Fruit fly (Drosophila melanogaster): ENCODE results near the gene CG10864.
A peak's percentile ranks its signal among the peaks of the same experiment; 100 is the strongest.

The CG10864 gene

DNA sequence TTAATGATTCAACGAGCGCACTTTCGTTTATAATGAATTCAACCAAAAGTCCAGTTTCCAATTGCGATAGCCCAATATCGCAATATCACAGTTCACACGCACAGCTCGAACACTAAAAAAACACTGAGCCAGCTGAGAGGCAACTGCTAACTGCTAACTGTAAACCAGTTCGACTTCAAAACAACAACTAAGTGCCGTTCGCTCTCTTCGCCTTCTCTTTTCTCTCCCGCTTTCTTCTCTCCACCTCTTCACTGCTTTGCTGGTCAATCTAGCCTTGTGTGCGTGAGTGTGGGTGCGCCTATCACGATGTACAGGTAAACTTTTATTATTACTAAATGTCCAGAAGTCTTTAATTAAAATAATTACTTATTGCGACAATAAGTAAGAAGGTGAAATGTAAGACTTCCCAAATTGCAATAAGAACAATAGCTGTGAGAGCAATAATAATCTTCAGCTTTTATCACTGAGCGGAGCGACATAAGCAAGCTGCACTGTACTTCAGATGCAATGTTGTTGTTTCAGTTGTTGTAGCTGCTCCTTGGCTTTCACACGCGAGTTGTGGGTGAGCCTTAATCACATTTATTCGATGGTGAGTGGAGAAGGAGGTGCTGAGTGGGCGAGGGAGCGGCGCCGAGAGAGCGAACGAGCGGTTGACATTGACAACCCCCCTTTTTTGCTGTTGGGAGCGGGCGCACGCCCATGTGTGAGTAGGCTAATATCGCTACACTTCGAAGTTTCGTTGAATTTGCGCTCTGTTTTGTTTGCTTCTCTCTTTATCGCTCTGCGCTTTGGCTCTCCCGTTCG lies 14.4 kb downstream of the CG10864 start, which contains the start of gene Vti1b (continued):
- peak; percentile 90 for TF ChIP-seq CG14050 (GFP tag; IDR thresholded peaks at IDR 0.05)
- TF ChIP-seq CG18619 (GFP tag; optimal IDR thresholded peaks at IDR 0.05): peak; percentile 90
- TF ChIP-seq Sry-δ (GFP tag; optimal IDR thresholded peaks at IDR 0.05): peak; percentile 63
- TF ChIP-seq Antp (GFP tag; optimal IDR thresholded peaks at IDR 0.05): peak; percentile 85
- peak; percentile 70 for TF ChIP-seq CG7271 (tag; optimal IDR thresholded peaks at IDR 0.05)
- peak; percentile 98 for TF ChIP-seq oc (tag; optimal IDR thresholded peaks at IDR 0.05)
- TF ChIP-seq CG11696 (GFP tag; IDR thresholded peaks at IDR 0.05): peak; percentile 69; the same call in 1 of the 2 replicates
- TF ChIP-seq CG11085 (GFP tag; IDR thresholded peaks at IDR 0.05): peak; percentile 85
- TF ChIP-seq lilli (GFP tag; optimal IDR thresholded peaks at IDR 0.05): peak; percentile 97
- peak; percentile 41 for TF ChIP-seq yki (optimal IDR thresholded peaks at IDR 0.05)
- TF ChIP-seq B-H1 (GFP tag; IDR thresholded peaks at IDR 0.05): peak; percentile 88
- no peak for TF ChIP-seq knrl (GFP tag; IDR thresholded peaks at IDR 0.05; ENCODE audit: partially characterized antibody)
- peak; percentile 84 to 96 for TF ChIP-seq dpn (GFP tag; optimal IDR thresholded peaks at IDR 0.05)
- peak; percentile 90 for TF ChIP-seq jumu (GFP tag; optimal IDR thresholded peaks at IDR 0.05)
- TF ChIP-seq Ptx1 (GFP tag; IDR thresholded peaks at IDR 0.05): peak; percentile 97
- TF ChIP-seq CG4424 (GFP tag; optimal IDR thresholded peaks at IDR 0.05): peak; percentile 96
- TF ChIP-seq sug (tag; optimal IDR thresholded peaks at IDR 0.05): peak; percentile 80
- TF ChIP-seq otp (GFP tag; IDR thresholded peaks at IDR 0.05): peak; percentile 95
- peak; percentile 97 for TF ChIP-seq lab (GFP tag; optimal IDR thresholded peaks at IDR 0.05)
- peak; percentile 77; the same call in 1 of the 2 replicates for TF ChIP-seq CG16779 (GFP tag; IDR thresholded peaks at IDR 0.05)
- TF ChIP-seq dmrt99B (tag; optimal IDR thresholded peaks at IDR 0.05): peak; percentile 95
- peak; percentile 95 for TF ChIP-seq NfI (GFP tag; optimal IDR thresholded peaks at IDR 0.05)
- TF ChIP-seq CG3407 (GFP tag; optimal IDR thresholded peaks at IDR 0.05): peak; percentile 90
- peak; percentile 93 for TF ChIP-seq CG8089 (GFP tag; optimal IDR thresholded peaks at IDR 0.05)
- peak; percentile 84 for TF ChIP-seq fu2 (GFP tag; optimal IDR thresholded peaks at IDR 0.05)
- peak; percentile 77; the same call in 2 of the 3 replicates for TF ChIP-seq C15 (GFP tag; IDR thresholded peaks at IDR 0.05)
- peak; percentile 83 for TF ChIP-seq CG7372 (GFP tag; IDR thresholded peaks at IDR 0.05)
- TF ChIP-seq Dek (tag; optimal IDR thresholded peaks at IDR 0.05): peak; percentile 85
- peak; percentile 24; the same call in 1 of the 2 replicates for TF ChIP-seq Dref (GFP tag; IDR thresholded peaks at IDR 0.05)
- peak; percentile 73 for TF ChIP-seq sim (GFP tag; IDR thresholded peaks at IDR 0.05)
- TF ChIP-seq CG18599 (GFP tag; optimal IDR thresholded peaks at IDR 0.05): peak; percentile 95
- TF ChIP-seq Sox100B (GFP tag; optimal IDR thresholded peaks at IDR 0.05): peak; percentile 91
- peak; percentile 88 for TF ChIP-seq CG2875 (GFP tag; optimal IDR thresholded peaks at IDR 0.05)
- TF ChIP-seq CG10654 (GFP tag; optimal IDR thresholded peaks at IDR 0.05): peak; percentile 90
- peak; percentile 90 for TF ChIP-seq org-1 (GFP tag; optimal IDR thresholded peaks at IDR 0.05)
- peak; percentile 96 for TF ChIP-seq Hsf (GFP tag; optimal IDR thresholded peaks at IDR 0.05)
- peak; percentile 57; the same call in 1 of the 2 replicates for TF ChIP-seq ro (GFP tag; IDR thresholded peaks at IDR 0.05)
- peak; percentile 85 for TF ChIP-seq her (GFP tag; optimal IDR thresholded peaks at IDR 0.05)
- TF ChIP-seq CG4360 (GFP tag; IDR thresholded peaks at IDR 0.05): peak; percentile 82
- TF ChIP-seq D (optimal IDR thresholded peaks at IDR 0.05): peak; percentile 15
- TF ChIP-seq D (GFP tag; optimal IDR thresholded peaks at IDR 0.05): peak; percentile 94
- TF ChIP-seq ap (GFP tag; IDR thresholded peaks at IDR 0.05): peak; percentile 87
- TF ChIP-seq CG10366 (GFP tag; IDR thresholded peaks at IDR 0.05): peak; percentile 94
- peak; percentile 0 for TF ChIP-seq ash1 (GFP tag; optimal IDR thresholded peaks at IDR 0.05)
- peak; percentile 75 for TF ChIP-seq CG17186 (GFP tag; optimal IDR thresholded peaks at IDR 0.05)
- peak; percentile 90 for TF ChIP-seq Mes4 (GFP tag; optimal IDR thresholded peaks at IDR 0.05)
- TF ChIP-seq CG9437 (GFP tag; optimal IDR thresholded peaks at IDR 0.05): peak; percentile 81
- TF ChIP-seq CG8924 (tag; optimal IDR thresholded peaks at IDR 0.05): peak; percentile 96
- peak; percentile 95 for TF ChIP-seq slbo (GFP tag; IDR thresholded peaks at IDR 0.05)
- no peak for TF ChIP-seq CG1832 (GFP tag; optimal IDR thresholded peaks at IDR 0.05)

Data from whole organism, embryonic.